Fruit fly (Drosophila melanogaster) S2 (cell line): ENCODE measurements around the gene CG34429.

Source experiments
- CG8478 ChIP-seq: fragments of >200 bp; optimal IDR thresholded peaks from 2 replicates; lab custom pipeline; 2018
- CTCF ChIP-seq, 2 experiments: fragments of >200 bp; optimal IDR thresholded peaks; 2 replicates each; lab custom pipeline; 2018

The CG34429 gene

dm6 chr3L:13061322-13061809 lies 1.5 kb upstream of the CG34429 start, which contains the start of the genes CG14115 and CG34428:
Gene CG14115 (minus strand): TSS chr3L:13061422.
Gene CG34428 (plus strand): TSS chr3L:13061759.
- TF ChIP-seq CTCF (optimal IDR thresholded peaks at IDR 0.05; lab: Kevin White, UChicago) (no peak), CG8478 (lab: Kevin White, UChicago) (no peak)

dm6 chr3L:13064346-13064745 lies 1.5 kb downstream of the CG34429 start:
- TF ChIP-seq CG8478 (lab: Kevin White, UChicago) (no peak), CTCF (optimal IDR thresholded peaks at IDR 0.05; lab: Kevin White, UChicago) (no peak)

- TF ChIP-seq CTCF (optimal IDR thresholded peaks at IDR 0.05; lab: Kevin White, UChicago) = no peak
- no peak for TF ChIP-seq CG8478 (lab: Kevin White, UChicago)
These were observed 2.1 kb downstream of the CG34429 start for dm6 chr3L:13064935-13065334.

- TF ChIP-seq CG8478 (lab: Kevin White, UChicago) (no peak), CTCF (optimal IDR thresholded peaks at IDR 0.05; lab: Kevin White, UChicago) (no peak)
These were observed 2.8 kb downstream of the CG34429 start for dm6 chr3L:13065619-13066018.

dm6 chr3L:13066220-13066619 lies 3.4 kb downstream of the CG34429 start:
- TF ChIP-seq CG8478 (lab: Kevin White, UChicago) (no peak), CTCF (optimal IDR thresholded peaks at IDR 0.05; lab: Kevin White, UChicago) (no peak)

dm6 chr3L:13068293-13068692 lies 5.4 kb downstream of the CG34429 start:
- TF ChIP-seq CG8478 (lab: Kevin White, UChicago) = no peak
- no peak for TF ChIP-seq CTCF (optimal IDR thresholded peaks at IDR 0.05; lab: Kevin White, UChicago)

dm6 chr3L:13074084-13074624 lies 11.3 kb downstream of the CG34429 start:
- TF ChIP-seq CG8478 (lab: Kevin White, UChicago) (no peak), CTCF (optimal IDR thresholded peaks at IDR 0.05; lab: Kevin White, UChicago) (no peak)

- TF ChIP-seq CTCF (optimal IDR thresholded peaks at IDR 0.05; lab: Kevin White, UChicago) (no peak), CG8478 (lab: Kevin White, UChicago) (no peak)
These were observed 14.5 kb downstream of the CG34429 start for dm6 chr3L:13077326-13077725.

dm6 chr3L:13080418-13080817 lies 17.6 kb downstream of the CG34429 start:
- TF ChIP-seq CG8478 (lab: Kevin White, UChicago) = no peak
- no peak for TF ChIP-seq CTCF (optimal IDR thresholded peaks at IDR 0.05; lab: Kevin White, UChicago)

dm6 chr3L:13081284-13081937 lies 18.6 kb downstream of the CG34429 start:
- TF ChIP-seq CTCF (optimal IDR thresholded peaks at IDR 0.05; lab: Kevin White, UChicago) (no peak), CG8478 (lab: Kevin White, UChicago) (no peak)

dm6 chr3L:13083432-13083831 lies 20.6 kb downstream of the CG34429 start:
- TF ChIP-seq CG8478 (lab: Kevin White, UChicago) (no peak), CTCF (optimal IDR thresholded peaks at IDR 0.05; lab: Kevin White, UChicago) (no peak)

dm6 chr3L:13084477-13084876 lies 21.6 kb downstream of the CG34429 start:
- TF ChIP-seq CTCF (optimal IDR thresholded peaks at IDR 0.05; lab: Kevin White, UChicago) = no peak
- no peak for TF ChIP-seq CG8478 (lab: Kevin White, UChicago)

dm6 chr3L:13087189-13087588 lies 24.3 kb downstream of the CG34429 start, which contains the start of gene CG17300:
Gene CG17300 (minus strand): TSS chr3L:13087289.
- no peak for TF ChIP-seq CG8478 (lab: Kevin White, UChicago)
- no peak for TF ChIP-seq CTCF (optimal IDR thresholded peaks at IDR 0.05; lab: Kevin White, UChicago)

- TF ChIP-seq CG8478 (lab: Kevin White, UChicago) = no peak
- TF ChIP-seq CTCF (optimal IDR thresholded peaks at IDR 0.05; lab: Kevin White, UChicago) = no peak
These were observed 27.0 kb downstream of the CG34429 start, which contains the start of gene CG11251 for dm6 chr3L:13089869-13090268. Gene CG11251 (minus strand): TSS chr3L:13089969.

dm6 chr3L:13099151-13099550 lies 36.3 kb downstream of the CG34429 start:
- TF ChIP-seq CG8478 (lab: Kevin White, UChicago) = no peak
- TF ChIP-seq CTCF (optimal IDR thresholded peaks at IDR 0.05; lab: Kevin White, UChicago) = no peak
